In the genomic region with DNA sequence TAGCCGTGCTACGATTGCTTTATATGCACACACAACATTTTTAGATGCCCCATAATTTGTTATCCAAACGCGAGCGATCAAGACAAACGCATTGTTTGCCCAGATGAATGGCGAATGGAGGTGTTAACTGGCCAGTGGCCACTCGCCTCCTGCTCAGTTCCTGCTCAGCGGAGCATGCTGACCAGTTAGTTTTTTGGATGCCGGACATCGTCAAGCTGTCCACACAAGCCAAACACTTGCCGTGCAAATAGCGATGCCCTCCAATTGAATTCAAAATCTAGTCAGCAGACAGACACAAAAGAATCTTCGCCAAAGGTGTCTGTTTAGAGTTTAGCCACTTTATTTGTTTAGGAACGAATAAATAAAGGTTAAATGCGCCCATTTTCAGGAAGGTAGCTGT, we compare ENCODE assay signal across 1 fruit fly cellular context.
A peak's percentile ranks its signal among the peaks of the same experiment; 100 is the strongest.
TF ChIP-seq lines count a peak whose summit lies in the region.

No protein-coding gene starts in this region.

TF ChIP-seq in whole organism, embryonic, 481 proteins besides CTCF, POLR2A, EP300 and RAD21 (continued from another document):
- TF ChIP-seq Bteb2 (GFP tag; optimal IDR thresholded peaks at IDR 0.05; lab: Kevin White, UChicago) (no peak), CG15696 (tag; optimal IDR thresholded peaks at IDR 0.05; lab: Kevin White, UChicago) (peak; percentile 5), CG12942 (GFP tag; optimal IDR thresholded peaks at IDR 0.05; lab: Kevin White, UChicago) (no peak), CG10147 (GFP tag; optimal IDR thresholded peaks at IDR 0.05; lab: Kevin White, UChicago) (no peak), CG18764 (GFP tag; optimal IDR thresholded peaks at IDR 0.05; lab: Kevin White, UChicago) (no peak), ac (GFP tag; optimal IDR thresholded peaks at IDR 0.05; lab: Kevin White, UChicago) (peak; percentile 58), mirr (GFP tag; optimal IDR thresholded peaks at IDR 0.05; lab: Kevin White, UChicago) (no peak), CG3407 (GFP tag; optimal IDR thresholded peaks at IDR 0.05; lab: Kevin White, UChicago) (no peak), CG8290 (GFP tag; optimal IDR thresholded peaks at IDR 0.05; lab: Kevin White, UChicago) (no peak), CG8290 (tag; optimal IDR thresholded peaks at IDR 0.05; lab: Kevin White, UChicago) (peak; percentile 10 to 31), CG2120 (GFP tag; optimal IDR thresholded peaks at IDR 0.05; lab: Kevin White, UChicago) (no peak), fd3F (GFP tag; optimal IDR thresholded peaks at IDR 0.05; lab: Kevin White, UChicago) (no peak), CG6175 (GFP tag; IDR thresholded peaks at IDR 0.05; lab: Robert Waterston, UW) (no peak), dmrt11E (tag; optimal IDR thresholded peaks at IDR 0.05; lab: Kevin White, UChicago) (peak; percentile 10), HHEX (GFP tag; optimal IDR thresholded peaks at IDR 0.05; lab: Kevin White, UChicago) (no peak), ab (GFP tag; optimal IDR thresholded peaks at IDR 0.05; lab: Kevin White, UChicago) (no peak), bsh (GFP tag; optimal IDR thresholded peaks at IDR 0.05; lab: Kevin White, UChicago) (peak in 1 of 2 experiments; percentile 13), gro (GFP tag; optimal IDR thresholded peaks at IDR 0.05; lab: Kevin White, UChicago) (no peak), Atf6 (GFP tag; IDR thresholded peaks at IDR 0.05; lab: Robert Waterston, UW) (no peak), CG4854 (GFP tag; optimal IDR thresholded peaks at IDR 0.05; lab: Kevin White, UChicago) (no peak), MESR4 (GFP tag; optimal IDR thresholded peaks at IDR 0.05; lab: Kevin White, UChicago) (no peak), CG11456 (GFP tag; IDR thresholded peaks at IDR 0.05; lab: Robert Waterston, UW) (no peak), toy (GFP tag; IDR thresholded peaks at IDR 0.05; lab: Robert Waterston, UW) (no peak), CG13775 (GFP tag; optimal IDR thresholded peaks at IDR 0.05; lab: Kevin White, UChicago) (no peak), CG9797 (GFP tag; optimal IDR thresholded peaks at IDR 0.05; lab: Kevin White, UChicago) (no peak), croc (GFP tag; conservative IDR thresholded peaks at IDR 0.05; lab: Robert Waterston, UW) (no peak), CG3838 (GFP tag; optimal IDR thresholded peaks at IDR 0.05; lab: Kevin White, UChicago) (no peak), hbn (GFP tag; IDR thresholded peaks at IDR 0.05; lab: Robert Waterston, UW; ENCODE audit: partially characterized antibody) (no peak), Sry-δ (GFP tag; optimal IDR thresholded peaks at IDR 0.05; lab: Kevin White, UChicago) (no peak), fd64A (GFP tag; optimal IDR thresholded peaks at IDR 0.05; lab: Kevin White, UChicago) (no peak), salm (tag; optimal IDR thresholded peaks at IDR 0.05; lab: Kevin White, UChicago) (no peak), eve (GFP tag; optimal IDR thresholded peaks at IDR 0.05; lab: Kevin White, UChicago) (no peak), insv (GFP tag; optimal IDR thresholded peaks at IDR 0.05; lab: Kevin White, UChicago) (no peak), Lim3 (GFP tag; IDR thresholded peaks at IDR 0.05; lab: Robert Waterston, UW) (no peak), Hmr (GFP tag; optimal IDR thresholded peaks at IDR 0.05; lab: Kevin White, UChicago) (no peak), CG31365 (tag; optimal IDR thresholded peaks at IDR 0.05; lab: Kevin White, UChicago) (no peak), da (GFP tag; optimal IDR thresholded peaks at IDR 0.05; lab: Kevin White, UChicago) (no peak), CG2199 (GFP tag; IDR thresholded peaks at IDR 0.05; lab: Robert Waterston, UW) (peak; percentile 49; the same call in 1 of the 3 replicates), CG2129 (GFP tag; IDR thresholded peaks at IDR 0.05; lab: Robert Waterston, UW; ENCODE audit: partially characterized antibody) (no peak), grn (GFP tag; optimal IDR thresholded peaks at IDR 0.05; lab: Kevin White, UChicago) (no peak), CG31224 (GFP tag; IDR thresholded peaks at IDR 0.05; lab: Robert Waterston, UW) (no peak), CG31388 (GFP tag; optimal IDR thresholded peaks at IDR 0.05; lab: Kevin White, UChicago) (no peak), Scr (GFP tag; IDR thresholded peaks at IDR 0.05; lab: Robert Waterston, UW; ENCODE audit: partially characterized antibody) (no peak), disco-r (GFP tag; optimal IDR thresholded peaks at IDR 0.05; lab: Kevin White, UChicago) (no peak), CG3995 (GFP tag; optimal IDR thresholded peaks at IDR 0.05; lab: Kevin White, UChicago) (no peak), Dip3 (GFP tag; optimal IDR thresholded peaks at IDR 0.05; lab: Kevin White, UChicago) (no peak), gsb (GFP tag; IDR thresholded peaks at IDR 0.05; lab: Robert Waterston, UW) (no peak), Nf-YB (GFP tag; optimal IDR thresholded peaks at IDR 0.05; lab: Kevin White, UChicago) (peak; percentile 23), nmo (GFP tag; optimal IDR thresholded peaks at IDR 0.05; lab: Kevin White, UChicago) (no peak), tx (GFP tag; optimal IDR thresholded peaks at IDR 0.05; lab: Kevin White, UChicago) (no peak), Atf3 (GFP tag; optimal IDR thresholded peaks at IDR 0.05; lab: Kevin White, UChicago) (no peak), bbx (GFP tag; IDR thresholded peaks at IDR 0.05; lab: Robert Waterston, UW; ENCODE audit: partially characterized antibody) (no peak), CG1603 (tag; optimal IDR thresholded peaks at IDR 0.05; lab: Kevin White, UChicago) (no peak), Bgb (GFP tag; IDR thresholded peaks at IDR 0.05; lab: Robert Waterston, UW; ENCODE audit: partially characterized antibody) (no peak), Lpt (GFP tag; optimal IDR thresholded peaks at IDR 0.05; lab: Kevin White, UChicago) (no peak), slou (GFP tag; optimal IDR thresholded peaks at IDR 0.05; lab: Kevin White, UChicago) (no peak), caup (GFP tag; optimal IDR thresholded peaks at IDR 0.05; lab: Kevin White, UChicago; ENCODE audit: severe bottlenecking) (no peak)
TF ChIP-seq in whole organism, embryonic: peak in this region for 43.
